Fruit fly (Drosophila melanogaster): ENCODE results near the gene FucTA.

FucTA gene

DNA sequence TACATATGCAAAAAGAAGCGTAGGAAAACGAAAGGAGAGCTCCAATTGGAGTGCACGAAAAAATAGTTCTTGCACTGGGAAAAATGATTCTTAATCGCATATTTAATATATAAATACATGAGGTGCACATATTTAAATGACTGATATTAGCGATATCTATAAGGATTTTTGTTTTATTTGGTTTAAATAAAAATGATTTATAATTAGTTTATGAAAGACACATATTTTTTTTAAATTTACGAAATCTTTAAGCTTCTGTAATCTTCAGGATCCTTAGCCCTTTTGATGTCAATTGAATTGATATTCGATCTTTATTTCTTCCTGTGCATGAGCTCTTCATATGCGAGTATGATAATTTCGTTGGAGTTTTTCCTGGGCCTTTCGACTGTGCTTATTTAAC is 40.8 kb downstream of the FucTA start:
- TF ChIP-seq CG15710 (tag; optimal IDR thresholded peaks at IDR 0.05) (peak; percentile 27), CG8159 (tag; optimal IDR thresholded peaks at IDR 0.05) (peak; percentile 14), CG17806 (tag; optimal IDR thresholded peaks at IDR 0.05) (peak; percentile 24), Ets98B (GFP tag; IDR thresholded peaks at IDR 0.05) (no peak), CG14655 (GFP tag; optimal IDR thresholded peaks at IDR 0.05) (peak; percentile 79), EcR (GFP tag; optimal IDR thresholded peaks at IDR 0.05) (no peak), CG13204 (GFP tag; optimal IDR thresholded peaks at IDR 0.05) (no peak), gl (tag; optimal IDR thresholded peaks at IDR 0.05) (no peak), CG4496 (GFP tag; IDR thresholded peaks at IDR 0.05) (no peak), CG32121 (GFP tag; IDR thresholded peaks at IDR 0.05) (no peak), Snoo (tag; optimal IDR thresholded peaks at IDR 0.05) (no peak), Pif1A (GFP tag; optimal IDR thresholded peaks at IDR 0.05) (peak; percentile 48), Pif1B (GFP tag; optimal IDR thresholded peaks at IDR 0.05) (peak; percentile 36), CG9948 (tag; optimal IDR thresholded peaks at IDR 0.05) (peak; percentile 76), D1 (tag; optimal IDR thresholded peaks at IDR 0.05) (peak; percentile 51), CG12605 (GFP tag; IDR thresholded peaks at IDR 0.05) (no peak), CG10348 (GFP tag; IDR thresholded peaks at IDR 0.05) (no peak), CG8301 (tag; optimal IDR thresholded peaks at IDR 0.05) (peak; percentile 67)

- TF ChIP-seq CG34367 (tag; optimal IDR thresholded peaks at IDR 0.05) (no peak), CG9948 (tag; optimal IDR thresholded peaks at IDR 0.05) (peak; percentile 19), Snoo (tag; optimal IDR thresholded peaks at IDR 0.05) (peak; percentile 28), CG14655 (GFP tag; optimal IDR thresholded peaks at IDR 0.05) (peak; percentile 41), gl (tag; optimal IDR thresholded peaks at IDR 0.05) (no peak), CG8159 (tag; optimal IDR thresholded peaks at IDR 0.05) (peak; percentile 16)
Measured at dm6 chr3L:15188735-15189134, 41.8 kb downstream of the FucTA start.

DNA sequence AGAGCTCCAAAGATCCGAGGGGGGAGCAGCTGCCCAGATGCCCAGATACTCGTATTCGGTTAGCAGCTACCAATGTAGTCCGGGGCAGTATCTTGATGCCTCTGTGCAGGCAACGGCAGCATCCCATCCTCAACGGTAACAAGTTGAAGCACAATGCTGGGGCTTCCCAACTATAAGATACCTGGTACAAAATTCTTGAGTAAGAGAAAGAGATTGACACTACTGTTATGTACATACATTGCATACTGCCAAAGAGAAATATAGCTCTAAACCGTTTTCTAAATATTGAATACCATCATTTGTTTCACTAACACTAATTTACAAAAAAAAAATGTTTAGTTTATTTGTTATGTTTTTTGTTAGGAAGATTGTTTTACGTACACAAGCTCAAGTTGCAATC is 42.8 kb downstream of the FucTA start:
- TF ChIP-seq CG32121 (GFP tag; IDR thresholded peaks at IDR 0.05) (no peak), CG8159 (tag; optimal IDR thresholded peaks at IDR 0.05) (peak; percentile 1), Pif1B (GFP tag; optimal IDR thresholded peaks at IDR 0.05) (no peak), CG14655 (GFP tag; optimal IDR thresholded peaks at IDR 0.05) (peak; percentile 51), CG34367 (tag; optimal IDR thresholded peaks at IDR 0.05) (no peak), rn (GFP tag; IDR thresholded peaks at IDR 0.05) (no peak), Pif1A (GFP tag; optimal IDR thresholded peaks at IDR 0.05) (no peak), Snoo (tag; optimal IDR thresholded peaks at IDR 0.05) (no peak), Ets98B (GFP tag; IDR thresholded peaks at IDR 0.05) (no peak), CG17806 (tag; optimal IDR thresholded peaks at IDR 0.05) (no peak), CG15710 (tag; optimal IDR thresholded peaks at IDR 0.05) (no peak), gl (tag; optimal IDR thresholded peaks at IDR 0.05) (no peak), D1 (tag; optimal IDR thresholded peaks at IDR 0.05) (no peak), fd96Ca (GFP tag; IDR thresholded peaks at IDR 0.05) (no peak), CG4496 (GFP tag; IDR thresholded peaks at IDR 0.05) (no peak), CG12605 (GFP tag; IDR thresholded peaks at IDR 0.05) (no peak), CG8301 (tag; optimal IDR thresholded peaks at IDR 0.05) (peak; percentile 37), CG13204 (GFP tag; optimal IDR thresholded peaks at IDR 0.05) (no peak), CG9948 (tag; optimal IDR thresholded peaks at IDR 0.05) (no peak), EcR (GFP tag; optimal IDR thresholded peaks at IDR 0.05) (no peak), CG10348 (GFP tag; IDR thresholded peaks at IDR 0.05) (no peak)

DNA sequence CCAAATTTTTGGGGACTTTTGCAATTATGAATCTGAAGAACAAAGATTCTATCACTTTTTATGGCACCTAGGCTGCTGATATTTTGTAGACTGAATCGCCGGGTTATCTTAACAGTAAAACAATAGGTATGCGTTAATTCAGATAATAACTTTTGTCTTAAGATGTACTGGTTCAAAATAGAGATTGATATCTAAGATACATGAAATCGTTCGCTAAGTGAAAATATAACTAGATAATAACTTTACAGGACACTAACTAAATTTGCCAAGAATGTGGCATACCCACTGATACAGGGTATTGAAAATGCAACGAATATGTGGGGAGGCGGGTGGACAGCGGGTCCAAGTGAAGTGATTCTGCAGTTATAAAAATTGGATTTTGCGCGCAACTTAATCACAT is 45.2 kb downstream of the FucTA start:
- peak; percentile 22 for TF ChIP-seq CG8159 (tag; optimal IDR thresholded peaks at IDR 0.05)
- peak; percentile 1 for TF ChIP-seq CG17806 (tag; optimal IDR thresholded peaks at IDR 0.05)
- peak; percentile 27 for TF ChIP-seq CG14655 (GFP tag; optimal IDR thresholded peaks at IDR 0.05)
- no peak for TF ChIP-seq D1 (tag; optimal IDR thresholded peaks at IDR 0.05)

dm6 chr3L:15195548-15195947 is 48.6 kb downstream of the FucTA start:
- TF ChIP-seq CG34367 (tag; optimal IDR thresholded peaks at IDR 0.05) (no peak), CG32121 (GFP tag; IDR thresholded peaks at IDR 0.05) (no peak), CG10348 (GFP tag; IDR thresholded peaks at IDR 0.05) (no peak), CG14655 (GFP tag; optimal IDR thresholded peaks at IDR 0.05) (no peak)

DNA sequence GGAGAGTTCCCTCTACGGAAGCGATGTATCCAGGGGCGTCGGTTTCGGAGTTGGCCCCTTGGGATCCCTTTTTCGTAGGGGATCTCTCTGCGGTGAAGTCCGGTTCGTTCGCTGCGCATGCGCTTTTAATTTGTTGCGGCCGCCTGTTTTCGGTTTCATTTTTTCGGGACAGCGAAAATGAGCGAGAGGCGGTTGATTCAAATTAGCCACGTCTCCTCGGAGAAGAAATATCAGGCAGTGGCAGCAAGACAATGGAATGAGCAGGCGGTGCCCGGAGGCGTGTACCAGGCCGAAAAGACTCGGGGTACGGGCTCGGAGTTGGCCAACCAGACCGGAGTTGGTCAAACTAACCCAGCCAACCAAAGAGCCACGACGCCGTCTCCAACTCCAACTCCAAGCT is 49.3 kb downstream of the FucTA start:
- TF ChIP-seq D1 (tag; optimal IDR thresholded peaks at IDR 0.05) (no peak), gl (tag; optimal IDR thresholded peaks at IDR 0.05) (no peak), CG34367 (tag; optimal IDR thresholded peaks at IDR 0.05) (no peak), Ets98B (GFP tag; IDR thresholded peaks at IDR 0.05) (no peak), rn (GFP tag; IDR thresholded peaks at IDR 0.05) (no peak), CG9948 (tag; optimal IDR thresholded peaks at IDR 0.05) (no peak)

DNA sequence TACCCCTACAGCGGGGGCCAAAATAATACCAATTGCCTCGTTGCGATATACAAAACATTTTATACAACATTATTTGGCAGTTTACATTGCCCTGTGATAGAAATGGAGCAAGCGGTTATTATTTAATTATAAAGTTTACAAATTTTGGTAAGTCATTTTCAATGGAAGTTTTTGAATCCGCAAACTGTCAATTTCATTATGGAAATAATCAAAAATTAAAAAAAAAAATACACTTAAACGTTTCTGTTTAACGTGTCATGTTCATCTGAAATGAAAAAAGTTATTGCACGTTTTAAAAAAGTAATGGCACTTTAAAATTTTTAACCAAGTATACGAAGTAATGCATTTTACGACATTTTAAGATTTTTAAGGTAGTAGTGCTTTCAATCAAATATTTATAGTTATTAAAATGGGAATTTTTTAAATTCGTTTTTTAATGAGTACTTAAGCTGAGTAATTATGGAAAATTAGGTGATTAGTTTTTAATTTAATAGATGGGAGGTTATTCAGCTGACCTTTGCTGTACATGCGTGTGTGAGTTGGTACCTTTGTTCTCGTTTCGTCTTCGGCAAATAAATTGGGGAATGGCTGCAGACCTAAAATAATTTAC is 49.9 kb downstream of the FucTA start:
- TF ChIP-seq CG4496 (GFP tag; IDR thresholded peaks at IDR 0.05) (no peak), CG8301 (tag; optimal IDR thresholded peaks at IDR 0.05) (no peak), CG14655 (GFP tag; optimal IDR thresholded peaks at IDR 0.05) (no peak), CG13204 (GFP tag; optimal IDR thresholded peaks at IDR 0.05) (no peak), EcR (GFP tag; optimal IDR thresholded peaks at IDR 0.05) (no peak), Pif1A (GFP tag; optimal IDR thresholded peaks at IDR 0.05) (no peak), CG8159 (tag; optimal IDR thresholded peaks at IDR 0.05) (no peak), CG9948 (tag; optimal IDR thresholded peaks at IDR 0.05) (no peak), gl (tag; optimal IDR thresholded peaks at IDR 0.05) (no peak), CG17806 (tag; optimal IDR thresholded peaks at IDR 0.05) (no peak), D1 (tag; optimal IDR thresholded peaks at IDR 0.05) (no peak)
